Worm (Caenorhabditis elegans) whole organism, L2 larva: ENCODE data around the gene F44E2.4.

Source experiments
- F13H6.1 ChIP-seq: sonication (generic microtip); optimal IDR thresholded peaks from 2 replicates; lab custom pipeline; 2016; ENCODE audit warnings: missing genetic modification characterization, missing compliant biosample characterization
- R02D3.7 ChIP-seq: fragments of 150-350 bp; optimal IDR thresholded peaks from 2 replicates; lab custom pipeline; 2014; ENCODE audit warnings: missing biosample characterization, missing genetic modification characterization
- ama-1 ChIP-seq: fragments of 150-350 bp; optimal IDR thresholded peaks from 2 replicates; lab custom pipeline; 2018; ENCODE audit warnings: inconsistent platforms
- elt-3 ChIP-seq: sonication (generic microtip); optimal IDR thresholded peaks from 2 replicates; lab custom pipeline; 2017; ENCODE audit warnings: missing biosample characterization, missing genetic modification characterization
- gmeb-1 ChIP-seq: fragments of 150-350 bp; optimal IDR thresholded peaks from 2 replicates; lab custom pipeline; 2014; ENCODE audit warnings: missing biosample characterization, missing genetic modification characterization
- nhr-237 ChIP-seq: fragments of 150-350 bp; optimal IDR thresholded peaks from 2 replicates; lab custom pipeline; 2014; ENCODE audit warnings: missing biosample characterization, missing genetic modification characterization
- unc-62 ChIP-seq: fragments of 150-350 bp; optimal IDR thresholded peaks from 2 replicates; lab custom pipeline; 2014; ENCODE audit warnings: missing biosample characterization, missing genetic modification reagents, missing genetic modification characterization
- ztf-4 ChIP-seq: fragments of 150-350 bp; optimal IDR thresholded peaks from 2 replicates; lab custom pipeline; 2014; ENCODE audit warnings: missing biosample characterization, missing genetic modification characterization

ce11 chrIII:8858482-8858881, 20.3 kb upstream of the F44E2.4 start:
- no peak for TF ChIP-seq R02D3.7
- TF ChIP-seq nhr-237 = no peak
- TF ChIP-seq elt-3 = no peak
- TF ChIP-seq gmeb-1 (tag; lab: Kevin White, UChicago) = no peak
- TF ChIP-seq unc-62 (GFP tag; lab: Kevin White, UChicago) = no peak
- no peak for TF ChIP-seq F13H6.1
- TF ChIP-seq ama-1 (lab: Kevin White, UChicago) = no peak
- TF ChIP-seq ztf-4 (tag; lab: Kevin White, UChicago) = no peak
